Comparison of ENCODE assay signal across 6 worm cellular contexts in the genomic region with DNA sequence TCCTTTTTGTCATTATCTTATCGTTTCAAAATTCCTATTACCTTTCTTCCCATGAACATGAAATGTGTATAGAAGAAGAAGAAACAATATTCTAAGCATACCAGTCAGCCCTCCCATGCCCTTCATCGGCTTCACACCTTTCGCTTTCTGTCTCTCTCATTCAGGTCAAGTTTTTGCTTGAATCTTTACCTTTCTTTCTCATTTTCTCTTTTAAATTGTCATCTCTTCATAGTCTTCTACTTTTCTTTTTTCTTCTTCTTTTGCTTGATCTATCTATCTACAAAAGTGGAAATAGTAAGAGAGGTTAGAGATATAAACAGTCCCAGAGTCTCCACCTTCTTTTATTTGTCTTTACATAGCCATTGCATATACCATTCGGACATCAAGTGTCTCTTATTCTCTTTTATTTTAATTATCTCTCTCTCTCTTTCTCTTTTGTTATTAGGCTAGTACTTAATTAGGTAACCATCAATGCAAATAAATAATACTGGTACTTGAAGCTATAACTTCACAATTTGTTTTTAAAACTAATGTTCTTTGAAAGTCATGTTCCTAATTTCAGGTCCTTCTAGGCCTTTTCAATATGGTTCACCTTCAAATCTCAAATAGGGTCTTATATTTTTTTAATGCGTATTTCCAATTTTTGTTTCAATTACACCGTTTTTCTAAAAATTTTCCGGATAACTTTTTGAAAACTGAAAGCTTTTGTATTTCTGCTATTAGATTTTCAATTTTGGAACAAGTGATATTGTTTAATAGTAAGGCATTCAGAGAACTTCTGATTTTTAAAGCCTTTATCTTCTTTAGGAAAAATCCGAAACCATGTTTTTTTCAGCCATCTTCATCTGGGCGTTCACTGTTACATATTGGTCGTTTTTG.
TF ChIP-seq lines count a peak whose summit lies in the region.

A gene (plus strand): TSS at position 829 of the 879 bp plus-strand sequence.

TF ChIP-seq in whole organism, L1 larva, 84 proteins besides CTCF, POLR2A, EP300 and RAD21 (continues in another document):
- no peak for TF ChIP-seq lin-15B (tag; optimal IDR thresholded peaks at IDR 0.05; lab: Kevin White, UChicago)
- no peak for TF ChIP-seq nhr-12 (tag; optimal IDR thresholded peaks at IDR 0.05; lab: Kevin White, UChicago)
- TF ChIP-seq lin-14 (GFP tag; optimal IDR thresholded peaks at IDR 0.05; lab: Kevin White, UChicago) = peak; percentile 58
- no peak for TF ChIP-seq aha-1 (tag; optimal IDR thresholded peaks at IDR 0.05; lab: Kevin White, UChicago)
- no peak for TF ChIP-seq C04F5.9 (tag; optimal IDR thresholded peaks at IDR 0.05; lab: Kevin White, UChicago)
- no peak for TF ChIP-seq jun-1 (tag; optimal IDR thresholded peaks at IDR 0.05; lab: Kevin White, UChicago)
- TF ChIP-seq rnt-1 (tag; optimal IDR thresholded peaks at IDR 0.05; lab: Kevin White, UChicago) = no peak
- peak in 3 of 6 experiments; percentile 10 to 79 (median 21) for TF ChIP-seq elt-3 (tag; optimal IDR thresholded peaks at IDR 0.05; lab: Kevin White, UChicago)
- peak; percentile 98 for TF ChIP-seq blmp-1 (tag; optimal IDR thresholded peaks at IDR 0.05; lab: Kevin White, UChicago)
- TF ChIP-seq ceh-90 (tag; optimal IDR thresholded peaks at IDR 0.05; lab: Kevin White, UChicago) = no peak
- no peak for TF ChIP-seq C34B4.2 (tag; optimal IDR thresholded peaks at IDR 0.05; lab: Kevin White, UChicago)
- no peak for TF ChIP-seq ceh-8 (GFP tag; optimal IDR thresholded peaks at IDR 0.05; lab: Kevin White, UChicago)
- TF ChIP-seq tbx-2 (tag; optimal IDR thresholded peaks at IDR 0.05; lab: Kevin White, UChicago) = peak; percentile 19

TF ChIP-seq in whole organism, L2 larva, 48 proteins besides CTCF, POLR2A, EP300 and RAD21 (continues in another document):
- TF ChIP-seq nhr-10 (tag; optimal IDR thresholded peaks at IDR 0.05; lab: Kevin White, UChicago) = no peak
- no peak for TF ChIP-seq elt-1 (tag; optimal IDR thresholded peaks at IDR 0.05; lab: Kevin White, UChicago)
- peak in 1 of 2 experiments; percentile 37 for TF ChIP-seq lsy-2 (tag; optimal IDR thresholded peaks at IDR 0.05; lab: Kevin White, UChicago)
- peak; percentile 39 for TF ChIP-seq crh-2 (tag; optimal IDR thresholded peaks at IDR 0.05; lab: Kevin White, UChicago)
- peak; percentile 64 for TF ChIP-seq nhr-21 (tag; optimal IDR thresholded peaks at IDR 0.05; lab: Kevin White, UChicago)
- TF ChIP-seq ceh-16 (tag; optimal IDR thresholded peaks at IDR 0.05; lab: Kevin White, UChicago) = peak; percentile 22
- TF ChIP-seq fos-1 (tag; optimal IDR thresholded peaks at IDR 0.05; lab: Kevin White, UChicago) = peak; percentile 27
- no peak for TF ChIP-seq lin-11 (tag; optimal IDR thresholded peaks at IDR 0.05; lab: Kevin White, UChicago)
- no peak for TF ChIP-seq unc-55 (GFP tag; optimal IDR thresholded peaks at IDR 0.05; lab: Kevin White, UChicago)
- TF ChIP-seq egl-27 (tag; optimal IDR thresholded peaks at IDR 0.05; lab: Kevin White, UChicago) = peak; percentile 88
- peak; percentile 57 for TF ChIP-seq sma-9 (GFP tag; optimal IDR thresholded peaks at IDR 0.05; lab: Kevin White, UChicago)
- no peak for TF ChIP-seq sma-9 (tag; optimal IDR thresholded peaks at IDR 0.05; lab: Kevin White, UChicago)
- peak; percentile 99 for TF ChIP-seq blmp-1 (tag; optimal IDR thresholded peaks at IDR 0.05; lab: Kevin White, UChicago; ENCODE audit: insufficient read depth)
- TF ChIP-seq nhr-25 (tag; optimal IDR thresholded peaks at IDR 0.05; lab: Kevin White, UChicago) = peak; percentile 90

TF ChIP-seq in whole organism, L3 larva, 47 proteins besides CTCF, POLR2A, EP300 and RAD21:
- TF ChIP-seq aly-2 (tag; optimal IDR thresholded peaks at IDR 0.05; lab: Kevin White, UChicago) (no peak), lin-39 (tag; optimal IDR thresholded peaks at IDR 0.05; lab: Kevin White, UChicago) (no peak), nhr-25 (tag; optimal IDR thresholded peaks at IDR 0.05; lab: Kevin White, UChicago) (peak; percentile 80), hmg-11 (tag; optimal IDR thresholded peaks at IDR 0.05; lab: Kevin White, UChicago) (no peak), nhr-23 (tag; optimal IDR thresholded peaks at IDR 0.05; lab: Kevin White, UChicago) (peak; percentile 89), nhr-43 (tag; optimal IDR thresholded peaks at IDR 0.05; lab: Kevin White, UChicago; ENCODE audit: poor library complexity, severe bottlenecking) (peak; percentile 62), elt-3 (tag; optimal IDR thresholded peaks at IDR 0.05; lab: Kevin White, UChicago) (peak in 1 of 3 experiments; percentile 47)

TF ChIP-seq in whole organism, L4 larva, 104 proteins besides CTCF, POLR2A, EP300 and RAD21 (continues in another document):
- TF ChIP-seq mdl-1 (tag; optimal IDR thresholded peaks at IDR 0.05; lab: Kevin White, UChicago) (peak in 1 of 2 experiments; percentile 15), lsy-2 (tag; optimal IDR thresholded peaks at IDR 0.05; lab: Kevin White, UChicago) (peak in 1 of 2 experiments; percentile 44), nhr-28 (tag; optimal IDR thresholded peaks at IDR 0.05; lab: Kevin White, UChicago) (peak; percentile 21), fos-1 (tag; optimal IDR thresholded peaks at IDR 0.05; lab: Kevin White, UChicago) (no peak), nhr-76 (tag; optimal IDR thresholded peaks at IDR 0.05; lab: Kevin White, UChicago) (no peak), egl-43 (GFP tag; IDR thresholded peaks at IDR 0.05; lab: Robert Waterston, UW) (no peak), unc-62 (GFP tag; optimal IDR thresholded peaks at IDR 0.05 in 1 of 2; lab: Kevin White, UChicago) (peak in 1 of 2 experiments; percentile 95), unc-62 (tag; optimal IDR thresholded peaks at IDR 0.05; lab: Kevin White, UChicago) (no peak), hlh-11 (tag; optimal IDR thresholded peaks at IDR 0.05; lab: Kevin White, UChicago) (peak; percentile 13), D1046.2 (GFP tag; IDR thresholded peaks at IDR 0.05; lab: Robert Waterston, UW) (no peak), Y75B8A.6 (GFP tag; IDR thresholded peaks at IDR 0.05; lab: Robert Waterston, UW) (no peak), nhr-25 (tag; optimal IDR thresholded peaks at IDR 0.05; lab: Kevin White, UChicago; ENCODE audit: borderline replicate concordance, insufficient read depth) (peak; percentile 64), nhr-77 (tag; optimal IDR thresholded peaks at IDR 0.05; lab: Kevin White, UChicago) (peak; percentile 12), nhr-10 (tag; optimal IDR thresholded peaks at IDR 0.05; lab: Kevin White, UChicago) (peak; percentile 6), zag-1 (tag; optimal IDR thresholded peaks at IDR 0.05; lab: Kevin White, UChicago) (no peak), nhr-48 (tag; optimal IDR thresholded peaks at IDR 0.05; lab: Kevin White, UChicago) (no peak)

TF ChIP-seq in whole organism, midembryonic, 9 proteins besides CTCF, POLR2A, EP300 and RAD21:
- TF ChIP-seq cog-1 (tag; optimal IDR thresholded peaks at IDR 0.05; lab: Kevin White, UChicago) = no peak
- TF ChIP-seq tab-1 (GFP tag; IDR thresholded peaks at IDR 0.05; lab: Robert Waterston, UW) = no peak
- TF ChIP-seq ztf-23 (GFP tag; IDR thresholded peaks at IDR 0.05; lab: Robert Waterston, UW) = no peak
- TF ChIP-seq ztf-29 (GFP tag; IDR thresholded peaks at IDR 0.05; lab: Robert Waterston, UW) = peak; percentile 31; the same call in 1 of the 2 replicates

TF ChIP-seq in whole organism, mixed stage, embryonic, 35 proteins besides CTCF, POLR2A, EP300 and RAD21:
- TF ChIP-seq nhr-76 (tag; optimal IDR thresholded peaks at IDR 0.05; lab: Kevin White, UChicago) = no peak
- peak; percentile 24 for TF ChIP-seq elt-3 (tag; optimal IDR thresholded peaks at IDR 0.05; lab: Kevin White, UChicago)
- no peak for TF ChIP-seq lin-32 (GFP tag; optimal IDR thresholded peaks at IDR 0.05; lab: Kevin White, UChicago)
- peak; percentile 93 for TF ChIP-seq blmp-1 (tag; optimal IDR thresholded peaks at IDR 0.05; lab: Kevin White, UChicago)
- no peak for TF ChIP-seq lin-13 (tag; optimal IDR thresholded peaks at IDR 0.05; lab: Kevin White, UChicago)
- TF ChIP-seq unc-120 (tag; optimal IDR thresholded peaks at IDR 0.05; lab: Kevin White, UChicago; ENCODE audit: poor library complexity, severe bottlenecking) = no peak
- no peak for TF ChIP-seq cnd-1 (tag; optimal IDR thresholded peaks at IDR 0.05; lab: Kevin White, UChicago)
- TF ChIP-seq drap-1 (GFP tag; optimal IDR thresholded peaks at IDR 0.05; lab: Kevin White, UChicago) = no peak
- peak; percentile 19 for TF ChIP-seq ham-2 (GFP tag; optimal IDR thresholded peaks at IDR 0.05; lab: Kevin White, UChicago)
- TF ChIP-seq mls-2 (tag; optimal IDR thresholded peaks at IDR 0.05; lab: Kevin White, UChicago) = no peak
